Fruit fly (Drosophila melanogaster) whole organism: ENCODE data around the gene CG31493.

Experiments used
- Dll ChIP-seq: fragments of >200 bp; optimal IDR thresholded peaks from 2 replicates; lab custom pipeline; 2017
- pan ChIP-seq: fragments of >200 bp; optimal IDR thresholded peaks from 2 replicates; lab custom pipeline; 2017
- psq ChIP-seq: fragments of >200 bp; optimal IDR thresholded peaks from 2 replicates; lab custom pipeline; 2017

- no peak for TF ChIP-seq pan (lab: Kevin White, UChicago)
- no peak for TF ChIP-seq psq
- TF ChIP-seq Dll (lab: Kevin White, UChicago): no peak
Observed at dm6 chr3R:7117590-7117989, 13.8 kb upstream of the CG31493 start, which contains the start of gene Mlp84B.
